Worm (Caenorhabditis elegans) whole organism, early embryonic: ENCODE data around the gene aman-1.

Experiments
- B0310.2 ChIP-seq: sonication (generic microtip); optimal IDR thresholded peaks from 2 replicates; lab custom pipeline; 2016; ENCODE audit warnings: mild to moderate bottlenecking, missing genetic modification characterization, missing compliant biosample characterization
- F13C5.2 ChIP-seq: sonication (generic microtip); optimal IDR thresholded peaks from 2 replicates; lab custom pipeline; 2017; ENCODE audit warnings: mild to moderate bottlenecking, missing genetic modification characterization, inconsistent platforms, missing compliant biosample characterization
- aly-1 ChIP-seq: sonication (generic microtip); optimal IDR thresholded peaks from 2 replicates; lab custom pipeline; 2016; ENCODE audit warnings: missing genetic modification characterization, missing compliant biosample characterization
- ama-1 ChIP-seq: fragments of 150-350 bp; optimal IDR thresholded peaks from 2 replicates; lab custom pipeline; 2014
- ets-7 ChIP-seq: sonication (generic microtip); optimal IDR thresholded peaks from 2 replicates; lab custom pipeline; 2016; ENCODE audit warnings: missing genotype, missing genetic modification characterization, missing compliant biosample characterization
- flt-1 ChIP-seq: fragments of 200-800 bp; sonication (Bioruptor generic); IDR thresholded peaks from 2 replicates; pipeline ENCODE4 v1.3.6; 2022; ENCODE audit warnings: missing genetic modification characterization, missing compliant biosample characterization
- hmg-4 ChIP-seq: fragments of 200-800 bp; sonication (Bioruptor generic); optimal IDR thresholded peaks from 2 replicates; lab custom pipeline; 2018; ENCODE audit warnings: mild to moderate bottlenecking, missing genetic modification characterization, missing compliant biosample characterization
- hnd-1 ChIP-seq: sonication (generic microtip); optimal IDR thresholded peaks from 2 replicates; lab custom pipeline; 2016; ENCODE audit warnings: missing genetic modification characterization, missing compliant biosample characterization
- pes-1 ChIP-seq: fragments of 200-800 bp; sonication (Bioruptor generic); IDR thresholded peaks from 2 replicates; pipeline ENCODE4 v1.3.6; 2022; ENCODE audit warnings: missing genetic modification reagents, missing genetic modification characterization, missing compliant biosample characterization
- sea-1 ChIP-seq: fragments of 200-800 bp; sonication (Bioruptor generic); conservative IDR thresholded peaks from 2 replicates; pipeline ENCODE4 v1.3.6; 2022; ENCODE audit warnings: missing genetic modification characterization, missing compliant biosample characterization
- tbx-37 ChIP-seq: fragments of 200-800 bp; sonication (Bioruptor generic); conservative IDR thresholded peaks from 2 replicates; pipeline ENCODE4 v1.3.6; 2022; ENCODE audit warnings: missing genetic modification reagents, missing genetic modification characterization, missing compliant biosample characterization

DNA sequence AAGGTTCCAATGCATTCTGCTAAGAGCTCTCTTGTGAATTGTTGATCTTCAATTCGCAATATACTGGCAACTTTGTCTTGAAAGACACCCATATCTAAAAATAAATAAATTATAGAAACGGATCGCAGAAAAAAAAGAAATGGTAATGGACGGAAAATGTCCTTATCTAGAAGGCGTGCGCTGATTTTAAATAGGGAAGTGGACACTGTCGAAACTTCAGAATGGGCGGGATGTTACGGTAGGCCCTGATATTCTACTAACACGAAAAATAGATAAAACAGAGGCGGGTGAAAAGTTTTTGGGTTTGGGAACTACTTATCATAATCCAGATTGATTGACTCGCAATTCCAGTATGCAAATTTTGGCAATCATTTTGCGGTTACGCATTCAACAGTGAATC, 28.0 kb upstream of the aman-1 start, which contains the start of gene aqp-8:
- TF ChIP-seq F13C5.2 (tag; lab: Kevin White, UChicago) (no peak), B0310.2 (tag; lab: Kevin White, UChicago) (no peak), ama-1 (lab: Kevin White, UChicago) (no peak), tbx-37 (no peak), hmg-4 (GFP tag; lab: Kevin White, UChicago) (no peak), hnd-1 (tag; lab: Kevin White, UChicago) (no peak), sea-1 (no peak), pes-1 (no peak), aly-1 (tag; lab: Kevin White, UChicago) (no peak), ets-7 (no peak), flt-1 (GFP tag; lab: Robert Waterston, UW) (no peak)
